Fruit fly (Drosophila melanogaster) whole organism, prepupa: ENCODE data around the gene CG12507.

Experiments used
- Blimp-1 ChIP-seq: fragments of 200-800 bp; sonication (Bioruptor generic); optimal IDR thresholded peaks from 3 replicates; lab custom pipeline; 2017; ENCODE audit warnings: missing biosample characterization, missing genetic modification characterization, mild to moderate bottlenecking, moderate library complexity, missing genetic modification reagents
- CG10631 ChIP-seq: fragments of 200-800 bp; sonication (Bioruptor generic); optimal IDR thresholded peaks from 2 replicates; lab custom pipeline; 2016; ENCODE audit warnings: missing biosample characterization, missing genetic modification characterization
- CG11762 ChIP-seq: fragments of 200-800 bp; sonication (Bioruptor generic); optimal IDR thresholded peaks from 3 replicates; lab custom pipeline; 2016; ENCODE audit warnings: missing biosample characterization, missing genetic modification characterization; ENCODE audit not compliant: insufficient read depth
- CG3032 ChIP-seq: fragments of 200-800 bp; optimal IDR thresholded peaks from 2 replicates; lab custom pipeline; 2019; ENCODE audit warnings: missing biosample characterization, mild to moderate bottlenecking, missing genetic modification characterization, moderate library complexity
- CG31627 ChIP-seq: fragments of 200-800 bp; sonication (Bioruptor generic); optimal IDR thresholded peaks from 3 replicates; lab custom pipeline; 2016; ENCODE audit warnings: missing biosample characterization, missing genetic modification characterization
- CG32006 ChIP-seq: fragments of 200-800 bp; sonication (Bioruptor generic); optimal IDR thresholded peaks from 3 replicates; lab custom pipeline; 2017; ENCODE audit warnings: missing biosample characterization, mild to moderate bottlenecking, missing genetic modification characterization
- CG34406 ChIP-seq: fragments of 200-800 bp; sonication (Bioruptor generic); optimal IDR thresholded peaks from 3 replicates; lab custom pipeline; 2016; ENCODE audit warnings: missing biosample characterization, missing genetic modification characterization
- CG4318 ChIP-seq: fragments of 200-800 bp; sonication (Bioruptor generic); optimal IDR thresholded peaks from 3 replicates; lab custom pipeline; 2017; ENCODE audit warnings: missing biosample characterization, mild to moderate bottlenecking, missing genetic modification characterization
- CG6808 ChIP-seq: fragments of 200-800 bp; sonication (Bioruptor generic); optimal IDR thresholded peaks from 3 replicates; lab custom pipeline; 2017; ENCODE audit warnings: missing biosample characterization, missing genetic modification characterization, mild to moderate bottlenecking, moderate library complexity, missing genetic modification reagents
- CG6854 ChIP-seq: fragments of 200-800 bp; sonication (Bioruptor generic); optimal IDR thresholded peaks from 2 replicates; lab custom pipeline; 2017; ENCODE audit warnings: missing biosample characterization, mild to moderate bottlenecking, missing genetic modification characterization
- CG7368 ChIP-seq: fragments of 200-800 bp; sonication (Bioruptor generic); optimal IDR thresholded peaks from 3 replicates; lab custom pipeline; 2016; ENCODE audit warnings: missing biosample characterization, missing genetic modification characterization
- CG8119 ChIP-seq: fragments of 200-800 bp; sonication (Bioruptor generic); IDR thresholded peaks from 3 replicates; pipeline ENCODE4 v1.3.6; 2022; ENCODE audit warnings: missing biosample characterization, missing genetic modification characterization
- CG8632 ChIP-seq: fragments of 200-800 bp; sonication (Bioruptor generic); optimal IDR thresholded peaks from 3 replicates; lab custom pipeline; 2016; ENCODE audit warnings: missing biosample characterization, missing genetic modification characterization
- Eip75B ChIP-seq: fragments of 200-800 bp; sonication (Bioruptor generic); optimal IDR thresholded peaks from 3 replicates; lab custom pipeline; 2016; ENCODE audit warnings: missing biosample characterization, missing genetic modification characterization
- Eip78C ChIP-seq: fragments of 200-800 bp; sonication (Bioruptor generic); peaks from one replicate; lab custom pipeline; 2016; ENCODE audit warnings: missing biosample characterization, missing genetic modification characterization
- Eip93F ChIP-seq: fragments of 200-800 bp; sonication (Bioruptor generic); optimal IDR thresholded peaks from 2 replicates; lab custom pipeline; 2016; ENCODE audit warnings: missing biosample characterization, mild to moderate bottlenecking, missing genetic modification characterization
- Gug ChIP-seq: fragments of 200-800 bp; sonication (Bioruptor generic); IDR thresholded peaks from 2 replicates; pipeline ENCODE4 v1.3.6; 2022; ENCODE audit warnings: missing biosample characterization, missing genetic modification characterization
- Lpt ChIP-seq: fragments of 200-800 bp; sonication (Bioruptor generic); optimal IDR thresholded peaks from 3 replicates; lab custom pipeline; 2016; ENCODE audit warnings: missing biosample characterization, missing genetic modification characterization
- Smox ChIP-seq: fragments of 200-800 bp; sonication (Bioruptor generic); optimal IDR thresholded peaks from 3 replicates; lab custom pipeline; 2016; ENCODE audit warnings: missing biosample characterization, missing genetic modification characterization
- Sox14 ChIP-seq: fragments of 200-800 bp; sonication (Bioruptor generic); optimal IDR thresholded peaks from 3 replicates; lab custom pipeline; 2016; ENCODE audit warnings: missing biosample characterization, missing genetic modification characterization
- Sox15 ChIP-seq: fragments of 200-800 bp; sonication (Bioruptor generic); optimal IDR thresholded peaks from 3 replicates; lab custom pipeline; 2016; ENCODE audit warnings: missing biosample characterization, missing genetic modification characterization
- achi ChIP-seq: fragments of 200-800 bp; sonication (Bioruptor generic); optimal IDR thresholded peaks from 3 replicates; lab custom pipeline; 2016; ENCODE audit warnings: missing biosample characterization, missing genetic modification characterization
- cyc ChIP-seq: fragments of 200-800 bp; sonication (Bioruptor generic); optimal IDR thresholded peaks from 3 replicates; lab custom pipeline; 2016; ENCODE audit warnings: missing biosample characterization, missing genetic modification characterization
- dsx ChIP-seq: fragments of 200-800 bp; optimal IDR thresholded peaks from 3 replicates; lab custom pipeline; 2019; ENCODE audit warnings: missing biosample characterization, mild to moderate bottlenecking, missing genetic modification characterization, moderate library complexity; ENCODE audit not compliant: poor library complexity, severe bottlenecking
- eg ChIP-seq: fragments of 200-800 bp; sonication (Bioruptor generic); IDR thresholded peaks from 3 replicates; pipeline ENCODE4 v1.3.6; 2022; ENCODE audit warnings: missing biosample characterization, missing genetic modification characterization
- esn ChIP-seq: fragments of 200-800 bp; sonication (Bioruptor generic); optimal IDR thresholded peaks from 2 replicates; lab custom pipeline; 2016; ENCODE audit warnings: missing biosample characterization, mild to moderate bottlenecking, missing genetic modification characterization, moderate library complexity
- fd59A ChIP-seq: fragments of 200-800 bp; sonication (Bioruptor generic); optimal IDR thresholded peaks from 2 replicates; lab custom pipeline; 2017; ENCODE audit warnings: missing biosample characterization, mild to moderate bottlenecking, missing genetic modification characterization, missing genetic modification reagents
- fd85E ChIP-seq: fragments of 200-800 bp; sonication (Bioruptor generic); optimal IDR thresholded peaks from 3 replicates; lab custom pipeline; 2016; ENCODE audit warnings: missing biosample characterization, missing genetic modification characterization
- fkh ChIP-seq: fragments of 200-800 bp; sonication (Bioruptor generic); optimal IDR thresholded peaks from 3 replicates; lab custom pipeline; 2017; ENCODE audit warnings: missing biosample characterization, mild to moderate bottlenecking, missing genetic modification characterization, moderate library complexity
- lz ChIP-seq: fragments of 200-800 bp; sonication (Bioruptor generic); optimal IDR thresholded peaks from 3 replicates; lab custom pipeline; 2016; ENCODE audit warnings: missing biosample characterization, missing genetic modification characterization
- svp ChIP-seq: fragments of 200-800 bp; sonication (Bioruptor generic); peaks from one replicate; lab custom pipeline; 2016; ENCODE audit warnings: missing biosample characterization, missing genetic modification characterization
- topi ChIP-seq: fragments of 200-800 bp; sonication (Bioruptor generic); optimal IDR thresholded peaks from 3 replicates; lab custom pipeline; 2016; ENCODE audit warnings: missing biosample characterization, missing genetic modification characterization
- vri ChIP-seq: fragments of 200-800 bp; sonication (Bioruptor generic); optimal IDR thresholded peaks from 3 replicates; lab custom pipeline; 2016; ENCODE audit warnings: missing biosample characterization, mild to moderate bottlenecking, missing genetic modification characterization

Gene CG12507

DNA sequence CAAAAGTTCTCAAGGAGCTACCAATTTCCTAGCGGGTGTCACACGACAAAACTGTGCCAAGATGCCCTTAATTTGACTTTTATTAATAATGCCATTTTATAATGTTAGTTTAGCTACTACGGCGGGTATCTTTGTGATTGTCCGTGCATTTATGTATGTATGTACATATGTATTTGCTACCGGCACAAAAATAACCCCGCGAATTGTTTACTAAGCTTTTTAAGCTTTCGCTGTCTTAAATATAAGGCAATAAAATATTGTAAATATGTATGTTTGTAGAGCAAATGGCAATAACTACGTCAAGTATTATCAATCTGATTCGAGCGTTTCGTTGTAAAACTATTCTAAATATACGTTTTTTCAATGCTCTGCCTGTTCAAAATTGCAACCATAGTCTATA lies 42.6 kb upstream of the CG12507 start:
- TF ChIP-seq fkh (peak; percentile 17), CG10631 (GFP tag; lab: Kevin White, UChicago) (no peak), esn (GFP tag; lab: Kevin White, UChicago) (no peak), Sox14 (no peak), CG34406 (GFP tag; lab: Kevin White, UChicago) (no peak), CG32006 (GFP tag; lab: Kevin White, UChicago) (no peak), CG8632 (no peak), Smox (GFP tag; lab: Kevin White, UChicago) (no peak), Eip75B (GFP tag; lab: Kevin White, UChicago) (no peak), Eip78C (GFP tag; lab: Kevin White, UChicago) (peak; percentile 36), CG11762 (GFP tag; lab: Kevin White, UChicago) (no peak), dsx (GFP tag; lab: Kevin White, UChicago) (no peak), fd85E (GFP tag; lab: Kevin White, UChicago) (no peak)

dm6 chrX:16308310-16308918 lies 42.1 kb upstream of the CG12507 start, which contains the start of gene Had1:
TSS of gene Had1 (minus strand) at chrX:16308667.
- TF ChIP-seq Eip78C (GFP tag; lab: Kevin White, UChicago): peak; percentile 8
- TF ChIP-seq CG7368 (GFP tag; lab: Kevin White, UChicago): no peak
- peak; percentile 81 for TF ChIP-seq svp (GFP tag; lab: Kevin White, UChicago)
- TF ChIP-seq, all 60 proteins: peak for 2

- TF ChIP-seq Sox15 (GFP tag; lab: Kevin White, UChicago) (no peak), esn (GFP tag; lab: Kevin White, UChicago) (no peak), CG3032 (tag; lab: Kevin White, UChicago) (peak; percentile 7), CG8632 (no peak), CG6854 (GFP tag; lab: Kevin White, UChicago) (no peak), svp (GFP tag; lab: Kevin White, UChicago) (no peak), CG6808 (no peak)
These were observed 37.3 kb upstream of the CG12507 start, which contains the start of gene CG3679 for dm6 chrX:16303636-16304035. TSS of gene CG3679 (plus strand) at chrX:16303870.

DNA sequence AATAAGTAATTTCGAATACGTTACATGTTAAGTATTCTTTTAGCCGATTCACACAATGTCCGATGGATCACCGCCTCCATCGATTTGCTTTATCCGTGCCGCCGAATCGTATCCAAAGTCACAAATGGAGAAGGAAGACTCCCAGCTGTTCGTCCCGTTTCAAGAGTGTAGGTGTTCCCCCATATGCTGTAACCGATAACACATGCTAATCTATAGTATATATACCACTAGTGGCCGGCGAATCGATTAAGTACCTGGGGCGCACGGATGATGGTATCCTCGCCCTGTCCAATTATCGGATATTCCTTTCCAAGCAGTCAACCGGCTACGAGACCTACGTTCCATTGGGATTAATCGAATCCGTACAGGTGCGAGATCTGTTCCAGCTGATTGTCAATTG lies 31.3 kb upstream of the CG12507 start, which contains the start of gene ERp44:
TSS of gene ERp44 (minus strand) at position 101 of the 400 bp plus-strand sequence.
- TF ChIP-seq Sox15 (GFP tag; lab: Kevin White, UChicago) (no peak), CG7368 (GFP tag; lab: Kevin White, UChicago) (no peak), Lpt (no peak), topi (GFP tag; lab: Kevin White, UChicago) (no peak), fkh (no peak), cyc (GFP tag; lab: Kevin White, UChicago) (no peak), CG11762 (GFP tag; lab: Kevin White, UChicago) (no peak), CG32006 (GFP tag; lab: Kevin White, UChicago) (no peak), fd59A (GFP tag; lab: Kevin White, UChicago) (no peak), Eip93F (no peak), CG6808 (no peak), CG4318 (GFP tag; lab: Kevin White, UChicago) (no peak), achi (GFP tag; lab: Kevin White, UChicago) (no peak), CG8119 (GFP tag; lab: Robert Waterston, UW) (no peak), Gug (GFP tag; lab: Robert Waterston, UW) (no peak)
- TF ChIP-seq, all 60 proteins: peak for 0

DNA sequence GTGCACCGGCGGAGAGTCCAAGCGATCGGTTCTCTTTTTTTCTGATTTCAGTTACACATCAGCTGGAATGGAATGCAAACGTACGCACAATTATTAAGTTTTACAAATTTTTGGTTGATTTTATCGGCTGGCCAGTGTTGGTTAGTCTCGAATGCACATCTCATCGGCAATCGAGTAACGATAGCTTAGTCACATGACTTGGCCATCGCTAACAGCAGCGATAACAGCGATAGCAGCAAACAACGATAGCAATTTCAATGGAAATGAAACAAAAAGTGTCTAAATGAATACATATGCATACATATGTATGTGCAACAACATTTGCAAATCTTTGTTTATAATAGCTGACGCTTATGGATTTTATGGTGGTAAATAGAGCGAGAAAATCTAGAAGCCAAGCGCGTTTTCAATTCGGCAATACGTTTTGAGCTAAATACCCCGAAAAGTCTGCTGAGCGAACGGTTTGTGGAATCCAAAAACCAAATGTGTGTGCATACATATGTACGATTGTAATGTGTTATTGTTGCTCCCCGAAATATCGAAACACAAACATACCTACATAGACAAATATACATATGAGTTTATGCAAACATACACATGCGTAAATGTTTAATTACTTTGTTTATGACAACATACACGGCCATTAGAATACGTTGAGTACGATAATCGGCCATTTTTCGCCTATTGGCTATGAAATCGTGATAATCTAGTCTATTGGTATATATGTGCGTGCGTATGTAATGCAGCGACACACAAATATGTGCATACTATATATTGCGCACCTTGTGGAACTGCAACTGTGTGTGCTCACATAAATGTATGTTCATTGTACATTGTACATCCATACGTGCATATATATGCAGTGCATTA lies 30.3 kb upstream of the CG12507 start, which contains the start of gene CG3632:
TSS of gene CG3632 (plus strand) at position 249 of the 870 bp plus-strand sequence.
- no peak for TF ChIP-seq CG8632
- TF ChIP-seq fkh: peak; percentile 41
- no peak for TF ChIP-seq eg (GFP tag; lab: Robert Waterston, UW)
- peak; percentile 62 for TF ChIP-seq esn (GFP tag; lab: Kevin White, UChicago)
- peak; percentile 37 for TF ChIP-seq Eip78C (GFP tag; lab: Kevin White, UChicago)
- peak; percentile 36 for TF ChIP-seq lz (GFP tag; lab: Kevin White, UChicago)
- TF ChIP-seq cyc (GFP tag; lab: Kevin White, UChicago): peak; percentile 30
- peak; percentile 36 for TF ChIP-seq Blimp-1
- TF ChIP-seq Sox14: peak; percentile 57
- peak; percentile 40 for TF ChIP-seq CG31627
- peak; percentile 11 for TF ChIP-seq CG3032 (tag; lab: Kevin White, UChicago)
- TF ChIP-seq dsx (GFP tag; lab: Kevin White, UChicago): no peak
- peak; percentile 51 for TF ChIP-seq topi (GFP tag; lab: Kevin White, UChicago)
- TF ChIP-seq vri (GFP tag; lab: Kevin White, UChicago): peak; percentile 6
- TF ChIP-seq, all 60 proteins: peak for 11
